Worm (Caenorhabditis elegans): ENCODE results near the gene R01H2.1.

- TF ChIP-seq dao-5 (tag; optimal IDR thresholded peaks at IDR 0.05) (no peak), W03F9.2 (tag; optimal IDR thresholded peaks at IDR 0.05) (no peak)
Measured at ce11 chrIII:7034252-7035223, 28.1 kb upstream of the R01H2.1 start.
